Worm (Caenorhabditis elegans): ENCODE measurements around the gene F23F12.3.

Gene F23F12.3

DNA sequence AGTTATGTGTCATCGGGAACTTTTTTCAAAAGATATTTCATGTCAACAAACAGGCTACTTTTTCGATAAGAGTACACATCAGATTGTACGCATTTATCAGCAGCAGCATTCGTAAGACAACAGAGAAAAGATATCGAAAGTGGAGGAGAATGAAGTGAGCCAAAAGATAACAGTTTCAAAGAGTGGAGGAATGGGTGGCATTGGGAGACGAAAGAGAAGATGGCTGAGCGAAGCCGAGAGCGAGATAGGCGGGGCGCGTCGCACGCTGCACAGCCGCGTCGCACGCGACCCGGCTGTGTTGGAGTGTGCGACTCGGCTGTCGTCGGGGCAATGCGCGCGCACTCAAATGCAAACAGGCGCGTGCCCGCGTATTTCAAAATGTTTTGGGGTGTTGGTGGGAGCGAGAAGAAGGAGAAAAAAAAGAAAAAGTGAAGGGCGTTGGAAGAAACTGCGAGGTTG lies 36.2 kb upstream of the F23F12.3 start (continued):
- TF ChIP-seq ceh-58 (GFP tag; IDR thresholded peaks at IDR 0.05) (0 out of 2 replicates have a peak, but pooled peaks have one; percentile 16), madf-3 (GFP tag; IDR thresholded peaks at IDR 0.05) (peak; percentile 88), B0261.1 (tag; optimal IDR thresholded peaks at IDR 0.05) (peak; percentile 14), athp-1 (tag; optimal IDR thresholded peaks at IDR 0.05) (peak; percentile 80), lin-54 (GFP tag; optimal IDR thresholded peaks at IDR 0.05) (peak; percentile 92), Y95B8A.8 (GFP tag; IDR thresholded peaks at IDR 0.05) (peak; percentile 94)

ce11 chrIII:6464913-6465312 lies 35.4 kb upstream of the F23F12.3 start, which contains the start of gene nduf-2.2:
TSS of gene nduf-2.2 (plus strand) at chrIII:6465222.
- TF ChIP-seq Y67H2A.10 (GFP tag; conservative IDR thresholded peaks at IDR 0.05) (no peak), mxl-1 (tag; optimal IDR thresholded peaks at IDR 0.05) (no peak), F33H1.4 (GFP tag; IDR thresholded peaks at IDR 0.05) (peak; percentile 84), zfh-2 (GFP tag; conservative IDR thresholded peaks at IDR 0.05) (no peak), repo-1 (tag; optimal IDR thresholded peaks at IDR 0.05) (no peak), snpc-1.1 (tag; optimal IDR thresholded peaks at IDR 0.05; ENCODE audit: insufficient read depth) (no peak), nfya-1 (tag; optimal IDR thresholded peaks at IDR 0.05; ENCODE audit: borderline replicate concordance, insufficient read depth) (no peak), D2030.7 (GFP tag; IDR thresholded peaks at IDR 0.05) (0 out of 2 replicates have a peak, but pooled peaks have one; percentile 15), aptf-2 (GFP tag; conservative IDR thresholded peaks at IDR 0.05) (no peak), mcd-1 (GFP tag; IDR thresholded peaks at IDR 0.05) (no peak), ceh-91 (GFP tag; IDR thresholded peaks at IDR 0.05) (no peak), madf-6 (GFP tag; IDR thresholded peaks at IDR 0.05) (peak; percentile 67), madf-10 (tag; optimal IDR thresholded peaks at IDR 0.05) (no peak), F37B4.10 (GFP tag; IDR thresholded peaks at IDR 0.05) (no peak), F55B11.4 (tag; optimal IDR thresholded peaks at IDR 0.05; ENCODE audit: borderline replicate concordance, insufficient read depth) (no peak), ceh-79 (tag; optimal IDR thresholded peaks at IDR 0.05) (no peak), zim-3 (tag; optimal IDR thresholded peaks at IDR 0.05) (no peak), ceh-58 (GFP tag; IDR thresholded peaks at IDR 0.05) (no peak), attf-5 (GFP tag; optimal IDR thresholded peaks at IDR 0.05) (no peak), F57A8.1 (GFP tag; optimal IDR thresholded peaks at IDR 0.05) (no peak), pha-4 (tag; optimal IDR thresholded peaks at IDR 0.05) (no peak), xnd-1 (tag; optimal IDR thresholded peaks at IDR 0.05) (peak; percentile 23), lin-26 (GFP tag; IDR thresholded peaks at IDR 0.05) (no peak), lsl-1 (GFP tag; optimal IDR thresholded peaks at IDR 0.05) (peak; percentile 85), snpc-1.3 (tag; optimal IDR thresholded peaks at IDR 0.05; ENCODE audit: insufficient read depth) (no peak), efl-1 (GFP tag; optimal IDR thresholded peaks at IDR 0.05) (peak; percentile 6), lin-54 (GFP tag; optimal IDR thresholded peaks at IDR 0.05) (peak; percentile 24), ets-4 (GFP tag; optimal IDR thresholded peaks at IDR 0.05) (no peak)

ce11 chrIII:6467005-6467404 lies 33.3 kb upstream of the F23F12.3 start, which contains the start of gene T26A5.2:
TSS of gene T26A5.2 (plus strand) at chrIII:6467305.
- TF ChIP-seq ztf-28 (GFP tag; IDR thresholded peaks at IDR 0.05): no peak
- TF ChIP-seq F39B2.1 (GFP tag; IDR thresholded peaks at IDR 0.05): no peak

ce11 chrIII:6471451-6471850 lies 28.9 kb upstream of the F23F12.3 start, which contains the start of gene wht-6:
TSS of gene wht-6 (plus strand) at chrIII:6471751.
- no peak for TF ChIP-seq ets-4 (GFP tag; optimal IDR thresholded peaks at IDR 0.05)
- TF ChIP-seq die-1 (tag; optimal IDR thresholded peaks at IDR 0.05): no peak
- TF ChIP-seq lin-40 (tag; optimal IDR thresholded peaks at IDR 0.05): no peak
- peak; percentile 27 for TF ChIP-seq hrde-1 (tag; optimal IDR thresholded peaks at IDR 0.05; ENCODE audit: borderline replicate concordance)
- no peak for TF ChIP-seq F57A8.1 (GFP tag; optimal IDR thresholded peaks at IDR 0.05)
- no peak for TF ChIP-seq ceh-58 (GFP tag; IDR thresholded peaks at IDR 0.05)
